Worm (Caenorhabditis elegans) whole organism, L1 larva: ENCODE measurements around the gene Y49A3A.3.
A peak's percentile ranks its signal among the peaks of the same experiment; 100 is the strongest.

Experiments
- C34B4.2 ChIP-seq: sonication (generic microtip); optimal IDR thresholded peaks from 2 replicates; lab custom pipeline; 2017; ENCODE audit warnings: mild to moderate bottlenecking, missing genetic modification characterization, missing compliant biosample characterization
- F16B12.6 ChIP-seq: fragments of 150-350 bp; optimal IDR thresholded peaks from 2 replicates; lab custom pipeline; 2014; ENCODE audit warnings: missing biosample characterization, missing genetic modification characterization
- Y116A8C.19 ChIP-seq: sonication (generic microtip); optimal IDR thresholded peaks from 2 replicates; lab custom pipeline; 2016; ENCODE audit warnings: missing compliant biosample characterization, missing genetic modification characterization, borderline replicate concordance
- aha-1 ChIP-seq: fragments of 150-350 bp; optimal IDR thresholded peaks from 2 replicates; lab custom pipeline; 2014; ENCODE audit warnings: missing biosample characterization, missing genetic modification characterization
- alr-1 ChIP-seq: fragments of 200-800 bp; sonication (Bioruptor generic); optimal IDR thresholded peaks from 2 replicates; lab custom pipeline; 2018; ENCODE audit warnings: borderline replicate concordance, mild to moderate bottlenecking, missing genetic modification characterization, missing compliant biosample characterization
- ama-1 ChIP-seq: fragments of 150-350 bp; optimal IDR thresholded peaks from 2 replicates; lab custom pipeline; 2014
- blmp-1 ChIP-seq: fragments of 150-350 bp; optimal IDR thresholded peaks from 2 replicates; lab custom pipeline; 2014; ENCODE audit warnings: missing biosample characterization, missing genetic modification characterization
- ceh-63 ChIP-seq: fragments of 200-800 bp; sonication (Bioruptor generic); optimal IDR thresholded peaks from 2 replicates; lab custom pipeline; 2018; ENCODE audit warnings: mild to moderate bottlenecking, missing genetic modification characterization, missing compliant biosample characterization
- ceh-8 ChIP-seq: fragments of 200-800 bp; sonication (Bioruptor generic); optimal IDR thresholded peaks from 2 replicates; lab custom pipeline; 2018; ENCODE audit warnings: mild to moderate bottlenecking, missing genetic modification characterization, moderate library complexity, missing compliant biosample characterization
- ceh-82 ChIP-seq, 3 experiments: fragments of 150-350 bp in 1 of 3; sonication (generic microtip) in 2 of 3; optimal IDR thresholded peaks; 2 replicates each; lab custom pipeline; 2014 to 2017; ENCODE audit warnings: missing biosample characterization in 3 of 3, missing genetic modification characterization in 3 of 3
- ceh-90 ChIP-seq: sonication (generic microtip); optimal IDR thresholded peaks from 2 replicates; lab custom pipeline; 2016; ENCODE audit warnings: missing genetic modification characterization, missing compliant biosample characterization
- ces-1 ChIP-seq: fragments of 150-350 bp; optimal IDR thresholded peaks from 2 replicates; lab custom pipeline; 2014; ENCODE audit warnings: missing biosample characterization, missing genetic modification reagents, missing genetic modification characterization
- efl-1 ChIP-seq, 4 experiments: fragments of 150-350 bp; optimal IDR thresholded peaks in 3 of 4; peaks in 1 of 4; 1 replicate in 1 of 4; 2 replicates in 3 of 4; lab custom pipeline; 2014; ENCODE audit warnings: missing biosample characterization in 2 of 4, missing genetic modification characterization in 2 of 4, missing genetic modification reagents in 2 of 4
- egl-27 ChIP-seq, 2 experiments: fragments of 150-350 bp in 1 of 2; sonication (generic microtip); optimal IDR thresholded peaks; 3 replicates each; lab custom pipeline; 2017 to 2018; ENCODE audit warnings: missing biosample characterization in 2 of 2, missing genetic modification characterization in 2 of 2, missing genetic modification reagents in 2 of 2
- elt-2 ChIP-seq: sonication (generic microtip); optimal IDR thresholded peaks from 2 replicates; lab custom pipeline; 2016; ENCODE audit warnings: missing genetic modification characterization, mild to moderate bottlenecking, inconsistent platforms, missing compliant biosample characterization, missing genetic modification reagents
- fkh-4 ChIP-seq: sonication (generic microtip); optimal IDR thresholded peaks from 2 replicates; lab custom pipeline; 2016; ENCODE audit warnings: missing compliant biosample characterization, missing genetic modification characterization, borderline replicate concordance
- fkh-8 ChIP-seq: sonication (generic microtip); optimal IDR thresholded peaks from 2 replicates; lab custom pipeline; 2016; ENCODE audit warnings: mild to moderate bottlenecking, missing genetic modification characterization, missing compliant biosample characterization
- fos-1 ChIP-seq: fragments of 150-350 bp; optimal IDR thresholded peaks from 2 replicates; lab custom pipeline; 2014; ENCODE audit warnings: missing biosample characterization, missing genetic modification characterization
- hlh-4 ChIP-seq: sonication (generic microtip); optimal IDR thresholded peaks from 2 replicates; lab custom pipeline; 2016; ENCODE audit warnings: mild to moderate bottlenecking, missing genetic modification characterization, missing compliant biosample characterization
- hpl-2 ChIP-seq: fragments of 150-350 bp; optimal IDR thresholded peaks from 2 replicates; lab custom pipeline; 2014; ENCODE audit warnings: missing biosample characterization, missing genetic modification reagents, missing genetic modification characterization
- irx-1 ChIP-seq: sonication (generic microtip); optimal IDR thresholded peaks from 2 replicates; lab custom pipeline; 2016; ENCODE audit warnings: missing genetic modification characterization, missing compliant biosample characterization
- isw-1 ChIP-seq: fragments of 200-800 bp; sonication (Bioruptor generic); IDR thresholded peaks from 2 replicates; pipeline ENCODE4 v1.3.6; 2022; ENCODE audit warnings: missing genetic modification characterization, missing compliant biosample characterization
- lin-35 ChIP-seq, 2 experiments: fragments of 150-350 bp; optimal IDR thresholded peaks; 2 replicates each; lab custom pipeline; 2014; ENCODE audit warnings: missing biosample characterization in 2 of 2, missing genetic modification characterization in 2 of 2, missing genetic modification reagents in 2 of 2
- lsy-2 ChIP-seq, 2 experiments: fragments of 150-350 bp; optimal IDR thresholded peaks; 2 replicates each; lab custom pipeline; 2014; ENCODE audit warnings: missing biosample characterization in 2 of 2, missing genetic modification characterization in 2 of 2
- mdl-1 ChIP-seq, 2 experiments: fragments of 150-350 bp; optimal IDR thresholded peaks; 2 replicates each; lab custom pipeline; 2014 to 2017; ENCODE audit warnings: missing biosample characterization in 2 of 2, missing genetic modification characterization in 2 of 2, inconsistent platforms in 1 of 2
- nhr-19 ChIP-seq: fragments of 200-800 bp; sonication (Bioruptor generic); conservative IDR thresholded peaks from 2 replicates; pipeline ENCODE4 v1.3.6; 2022; ENCODE audit warnings: missing genetic modification characterization, missing compliant biosample characterization
- nhr-28 ChIP-seq: fragments of 150-350 bp; optimal IDR thresholded peaks from 2 replicates; lab custom pipeline; 2014; ENCODE audit warnings: missing biosample characterization, missing genetic modification characterization
- nhr-47 ChIP-seq: sonication (generic microtip); optimal IDR thresholded peaks from 2 replicates; lab custom pipeline; 2016; ENCODE audit warnings: mild to moderate bottlenecking, missing genetic modification characterization, moderate library complexity, missing compliant biosample characterization
- nhr-71 ChIP-seq: sonication (generic microtip); optimal IDR thresholded peaks from 2 replicates; lab custom pipeline; 2016; ENCODE audit warnings: mild to moderate bottlenecking, missing genetic modification characterization, moderate library complexity, missing compliant biosample characterization
- nhr-77 ChIP-seq: fragments of 150-350 bp; optimal IDR thresholded peaks from 2 replicates; lab custom pipeline; 2014; ENCODE audit warnings: missing biosample characterization, missing genetic modification characterization
- nhr-85 ChIP-seq: sonication (generic microtip); peaks from one replicate; lab custom pipeline; 2016; ENCODE audit warnings: missing genetic modification characterization, inconsistent platforms, missing compliant biosample characterization
- nhr-90 ChIP-seq: sonication (generic microtip); optimal IDR thresholded peaks from 2 replicates; lab custom pipeline; 2016; ENCODE audit warnings: mild to moderate bottlenecking, missing genetic modification characterization, missing compliant biosample characterization; ENCODE audit not compliant: poor library complexity
- pax-3 ChIP-seq: fragments of 200-800 bp; sonication (Bioruptor generic); optimal IDR thresholded peaks from 2 replicates; lab custom pipeline; 2018; ENCODE audit warnings: mild to moderate bottlenecking, missing genetic modification characterization, moderate library complexity, missing compliant biosample characterization
- pqm-1 ChIP-seq: sonication (generic microtip); optimal IDR thresholded peaks from 3 replicates; lab custom pipeline; 2017; ENCODE audit warnings: missing biosample characterization, missing genetic modification characterization
- rnt-1 ChIP-seq: sonication (generic microtip); optimal IDR thresholded peaks from 2 replicates; lab custom pipeline; 2016; ENCODE audit warnings: mild to moderate bottlenecking, missing genetic modification characterization, moderate library complexity, missing compliant biosample characterization
- skn-1 ChIP-seq: fragments of 150-350 bp; optimal IDR thresholded peaks from 2 replicates; lab custom pipeline; 2014; ENCODE audit warnings: missing biosample characterization, missing genetic modification characterization
- snpc-4 ChIP-seq: fragments of 150-350 bp; optimal IDR thresholded peaks from 2 replicates; lab custom pipeline; 2014; ENCODE audit warnings: missing biosample characterization, missing genetic modification characterization
- snu-23 ChIP-seq: sonication (generic microtip); optimal IDR thresholded peaks from 2 replicates; lab custom pipeline; 2016; ENCODE audit warnings: missing genetic modification characterization, missing compliant biosample characterization
- swsn-7 ChIP-seq: sonication (generic microtip); optimal IDR thresholded peaks from 2 replicates; lab custom pipeline; 2016; ENCODE audit warnings: missing genetic modification characterization, missing compliant biosample characterization
- unc-30 ChIP-seq: sonication (generic microtip); optimal IDR thresholded peaks from 2 replicates; lab custom pipeline; 2017; ENCODE audit warnings: missing biosample characterization, missing genetic modification characterization
- unc-86 ChIP-seq: sonication (generic microtip); optimal IDR thresholded peaks from 2 replicates; lab custom pipeline; 2016; ENCODE audit warnings: missing genetic modification characterization, missing compliant biosample characterization
- xbp-1 ChIP-seq: sonication (generic microtip); optimal IDR thresholded peaks from 2 replicates; lab custom pipeline; 2016; ENCODE audit warnings: missing genetic modification characterization, missing compliant biosample characterization
- zip-4 ChIP-seq: fragments of 200-800 bp; sonication (Bioruptor generic); optimal IDR thresholded peaks from 2 replicates; lab custom pipeline; 2018; ENCODE audit warnings: mild to moderate bottlenecking, missing genetic modification characterization, moderate library complexity, missing compliant biosample characterization
- ztf-11 ChIP-seq, 2 experiments: sonication (generic microtip); optimal IDR thresholded peaks; 2 replicates each; lab custom pipeline; 2016 to 2017; ENCODE audit warnings: missing genetic modification characterization in 2 of 2, missing biosample characterization in 1 of 2, missing compliant biosample characterization in 1 of 2

Gene Y49A3A.3

DNA sequence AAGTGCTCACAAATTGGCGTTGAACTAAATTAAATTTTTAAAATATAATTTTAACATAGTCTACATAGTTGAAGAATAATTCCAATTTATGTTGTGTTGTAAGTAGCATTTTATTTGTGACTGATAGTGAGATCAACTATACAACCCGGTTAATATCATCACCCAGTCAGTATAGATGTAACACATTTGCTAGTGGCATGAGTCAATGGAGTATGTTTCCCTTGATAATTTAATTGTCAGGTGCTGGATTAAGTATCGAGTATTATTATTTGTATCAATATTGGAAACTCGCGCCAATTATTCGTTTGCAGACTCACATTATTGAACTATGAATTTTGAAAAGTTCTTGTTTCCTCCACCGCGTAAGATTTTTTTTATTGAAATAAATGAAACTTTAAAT lies 19.3 kb upstream of the Y49A3A.3 start, which contains the start of gene srm-5:
TSS of gene srm-5 (plus strand) at position 301 of the 400 bp plus-strand sequence.
- peak; percentile 7 for TF ChIP-seq nhr-71
- peak; percentile 28 for TF ChIP-seq fkh-8 (tag; lab: Kevin White, UChicago)
- no peak for TF ChIP-seq snpc-4 (tag; lab: Kevin White, UChicago)
- TF ChIP-seq ama-1 (lab: Kevin White, UChicago) = no peak
- TF ChIP-seq, all 84 proteins: peak for 2

DNA sequence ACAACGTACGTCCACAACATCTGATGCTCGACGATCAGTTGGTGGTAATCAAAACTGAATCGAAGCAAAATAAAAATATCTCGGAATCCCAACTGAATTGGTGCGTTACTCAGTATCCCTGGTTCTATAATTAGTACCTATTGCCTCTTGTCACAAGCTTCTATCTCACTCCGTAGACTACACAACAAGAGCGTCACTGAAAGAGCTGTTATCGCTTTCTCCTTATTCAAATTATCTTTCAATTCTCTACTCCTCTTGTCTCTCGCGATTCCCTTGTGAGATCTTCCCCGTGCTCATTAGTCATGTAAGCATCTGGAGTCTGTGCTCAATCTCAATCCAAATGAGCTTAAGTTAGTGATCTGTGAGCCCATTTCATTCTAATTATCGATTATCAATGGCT lies 17.6 kb upstream of the Y49A3A.3 start, which contains the start of gene srm-6:
TSS of gene srm-6 (plus strand) at position 301 of the 400 bp plus-strand sequence.
- TF ChIP-seq ces-1 (GFP tag; lab: Kevin White, UChicago) = no peak
- peak; percentile 3 for TF ChIP-seq nhr-47 (tag; lab: Kevin White, UChicago)
- no peak for TF ChIP-seq snu-23
- no peak for TF ChIP-seq efl-1 (optimal IDR thresholded peaks at IDR 0.05; lab: Kevin White, UChicago)
- peak in 1 of 2 experiments; percentile 20 for TF ChIP-seq efl-1 (GFP tag; optimal IDR thresholded peaks at IDR 0.05 in 1 of 2; lab: Kevin White, UChicago)
- no peak for TF ChIP-seq lin-35 (GFP tag; optimal IDR thresholded peaks at IDR 0.05; lab: Kevin White, UChicago)
- TF ChIP-seq fkh-8 (tag; lab: Kevin White, UChicago) = peak; percentile 40
- TF ChIP-seq aha-1 (tag; lab: Kevin White, UChicago) = no peak
- TF ChIP-seq ceh-8 (GFP tag; lab: Kevin White, UChicago) = peak; percentile 69
- TF ChIP-seq pax-3 (tag; lab: Kevin White, UChicago) = peak; percentile 15
- no peak for TF ChIP-seq fos-1
- peak; percentile 15 for TF ChIP-seq nhr-71
- TF ChIP-seq unc-86 (tag; lab: Kevin White, UChicago) = no peak
- no peak for TF ChIP-seq swsn-7 (tag; lab: Kevin White, UChicago)
- no peak for TF ChIP-seq ceh-63 (GFP tag; lab: Kevin White, UChicago)

DNA sequence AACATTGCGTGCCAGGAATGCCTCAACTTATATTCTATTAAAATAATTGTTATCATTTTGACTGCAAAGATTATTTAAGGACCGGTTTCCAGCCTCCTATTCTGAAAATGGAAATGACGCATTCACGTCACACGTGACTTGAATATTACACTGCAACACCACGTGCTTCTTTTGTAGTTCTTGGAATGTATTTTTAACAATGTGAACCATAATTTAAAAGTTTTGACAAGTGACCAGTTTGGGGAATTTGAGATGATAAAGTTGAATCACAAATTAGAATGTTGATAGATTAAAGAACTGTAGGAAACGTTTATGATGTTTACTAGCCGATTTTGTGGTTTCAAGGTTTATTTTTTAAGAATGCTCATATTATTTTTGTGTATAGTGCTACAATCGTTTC lies 12.5 kb upstream of the Y49A3A.3 start, which contains the start of gene F47B8.10:
TSS of gene F47B8.10 (plus strand) at position 301 of the 400 bp plus-strand sequence.
- TF ChIP-seq Y116A8C.19 (tag; lab: Kevin White, UChicago) = no peak
- no peak for TF ChIP-seq zip-4 (GFP tag; lab: Kevin White, UChicago)
- TF ChIP-seq skn-1 (tag; lab: Kevin White, UChicago) = no peak
- TF ChIP-seq lin-35 (GFP tag; optimal IDR thresholded peaks at IDR 0.05; lab: Kevin White, UChicago) = peak in 1 of 2 experiments; percentile 34
- TF ChIP-seq ztf-11 (tag; optimal IDR thresholded peaks at IDR 0.05; lab: Kevin White, UChicago) = no peak
- TF ChIP-seq egl-27 (tag; optimal IDR thresholded peaks at IDR 0.05; lab: Kevin White, UChicago) = no peak
- TF ChIP-seq efl-1 (optimal IDR thresholded peaks at IDR 0.05; lab: Kevin White, UChicago) = no peak
- TF ChIP-seq efl-1 (GFP tag; optimal IDR thresholded peaks at IDR 0.05 in 1 of 2; lab: Kevin White, UChicago) = peak in 1 of 2 experiments; percentile 14
- no peak for TF ChIP-seq nhr-77 (tag; lab: Kevin White, UChicago)
- no peak for TF ChIP-seq pqm-1 (tag; lab: Kevin White, UChicago)
- no peak for TF ChIP-seq nhr-85 (tag; lab: Kevin White, UChicago)
- no peak for TF ChIP-seq ceh-90 (tag; lab: Kevin White, UChicago)
- TF ChIP-seq fkh-4 = no peak
- TF ChIP-seq, all 84 proteins: peak for 2

DNA sequence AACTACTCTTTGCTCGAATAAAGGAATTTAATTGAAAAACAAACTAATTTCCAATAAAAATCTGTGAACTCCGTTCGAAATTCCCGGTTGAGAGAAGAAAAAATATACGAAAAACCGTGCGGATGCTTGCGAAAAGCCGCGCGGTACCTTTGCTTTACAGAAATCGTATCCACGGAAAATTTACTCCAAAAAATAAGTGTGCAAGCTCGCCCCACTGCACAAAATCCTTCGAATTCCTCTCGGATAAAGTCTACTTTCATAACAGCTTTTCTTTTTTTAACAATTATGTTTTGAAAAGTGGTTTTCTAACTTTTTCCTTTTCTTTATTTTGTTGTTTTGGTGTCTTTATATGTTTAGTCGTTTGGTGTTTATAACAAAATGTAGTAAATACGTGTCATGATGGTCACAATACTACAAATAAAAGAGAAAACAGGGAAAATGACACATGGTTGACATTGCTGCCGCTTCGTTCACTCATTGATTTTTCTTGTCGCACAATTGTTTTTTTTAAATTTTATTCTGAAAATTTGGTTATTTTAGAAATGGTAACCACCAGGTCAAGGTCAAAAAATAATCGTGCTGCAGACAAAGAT lies 6.9 kb upstream of the Y49A3A.3 start, which contains the start of gene cept-2:
TSS of gene cept-2 (plus strand) at position 533 of the 593 bp plus-strand sequence.
- TF ChIP-seq isw-1 (GFP tag; lab: Robert Waterston, UW) = peak; percentile 92
- peak; percentile 46 for TF ChIP-seq elt-2 (tag; lab: Kevin White, UChicago)
- TF ChIP-seq aha-1 (tag; lab: Kevin White, UChicago) = peak; percentile 9
- peak; percentile 56 for TF ChIP-seq F16B12.6 (tag; lab: Kevin White, UChicago)
- peak in 1 of 2 experiments; percentile 82 for TF ChIP-seq mdl-1 (tag; optimal IDR thresholded peaks at IDR 0.05; lab: Kevin White, UChicago)
- TF ChIP-seq irx-1 (tag; lab: Kevin White, UChicago) = peak; percentile 82
- peak; percentile 93 for TF ChIP-seq xbp-1
- TF ChIP-seq nhr-28 (tag; lab: Kevin White, UChicago) = no peak
- TF ChIP-seq ztf-11 (tag; optimal IDR thresholded peaks at IDR 0.05; lab: Kevin White, UChicago) = peak in 1 of 2 experiments; percentile 91
- peak; percentile 96 for TF ChIP-seq nhr-19 (GFP tag; lab: Robert Waterston, UW)
- peak; percentile 99 for TF ChIP-seq pax-3 (tag; lab: Kevin White, UChicago)
- peak; percentile 92 for TF ChIP-seq unc-86 (tag; lab: Kevin White, UChicago)
- TF ChIP-seq blmp-1 (tag; lab: Kevin White, UChicago) = peak; percentile 91
- peak; percentile 68 for TF ChIP-seq hpl-2 (GFP tag; lab: Kevin White, UChicago)
- peak; percentile 98 for TF ChIP-seq rnt-1
- no peak for TF ChIP-seq hlh-4
- TF ChIP-seq lsy-2 (tag; optimal IDR thresholded peaks at IDR 0.05; lab: Kevin White, UChicago) = peak; percentile 93 to 96
- no peak for TF ChIP-seq alr-1 (tag; lab: Kevin White, UChicago)
- TF ChIP-seq unc-30 (tag; lab: Kevin White, UChicago) = no peak
- peak; percentile 95 for TF ChIP-seq swsn-7 (tag; lab: Kevin White, UChicago)
- TF ChIP-seq C34B4.2 (tag; lab: Kevin White, UChicago) = no peak
- TF ChIP-seq nhr-90 (tag; lab: Kevin White, UChicago) = peak; percentile 91
- peak; percentile 84 to 95 (median 94) for TF ChIP-seq ceh-82 (tag; optimal IDR thresholded peaks at IDR 0.05; lab: Kevin White, UChicago)
